Worm (Caenorhabditis elegans) whole organism, L4/young adult: Measurements from ENCODE around the gene B0563.5.

ENCODE experiments used
- W03F9.2 ChIP-seq: fragments of 150-350 bp; optimal IDR thresholded peaks from 2 replicates; lab custom pipeline; 2014; ENCODE audit warnings: missing biosample characterization, missing genetic modification characterization
- dao-5 ChIP-seq: sonication (generic microtip); optimal IDR thresholded peaks from 2 replicates; lab custom pipeline; 2016; ENCODE audit warnings: missing genotype, missing genetic modification characterization, moderate library complexity, missing compliant biosample characterization

DNA sequence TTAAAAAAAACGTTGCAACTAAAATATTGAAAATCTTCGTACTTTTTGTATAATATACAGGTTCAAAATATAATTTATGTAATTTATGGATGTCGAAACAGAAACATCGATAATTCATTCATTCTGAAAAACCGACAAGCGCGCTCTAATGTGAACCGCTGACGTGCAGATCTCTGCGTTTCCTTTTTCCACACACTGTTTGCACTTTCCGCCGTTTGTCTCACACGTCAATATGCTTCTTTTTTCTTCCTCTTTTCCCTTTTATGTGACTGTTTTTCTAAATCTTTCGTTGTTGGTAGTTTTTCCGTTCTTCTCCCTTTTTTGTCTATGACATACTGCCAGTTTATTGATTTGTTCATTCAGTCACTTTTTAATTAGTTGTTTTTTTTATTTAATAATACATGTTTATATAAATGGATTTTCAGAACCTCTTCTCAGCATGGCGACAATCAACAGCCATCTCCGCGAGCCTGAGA, 4.4 kb downstream of the B0563.5 start, which contains the start of gene tmbi-4:
- TF ChIP-seq W03F9.2 (peak; percentile 28), dao-5 (tag; lab: Kevin White, UChicago) (no peak)
